Fruit fly (Drosophila melanogaster): ENCODE data around the gene CG11437.

- no peak for TF ChIP-seq D1 (tag; optimal IDR thresholded peaks at IDR 0.05)
- TF ChIP-seq Ets98B (GFP tag; IDR thresholded peaks at IDR 0.05) = no peak
- TF ChIP-seq Pif1B (GFP tag; optimal IDR thresholded peaks at IDR 0.05) = no peak
- no peak for TF ChIP-seq CG34367 (tag; optimal IDR thresholded peaks at IDR 0.05)
- no peak for TF ChIP-seq CG9948 (tag; optimal IDR thresholded peaks at IDR 0.05)
- no peak for TF ChIP-seq CG12605 (GFP tag; IDR thresholded peaks at IDR 0.05)
- TF ChIP-seq CG17806 (tag; optimal IDR thresholded peaks at IDR 0.05) = no peak
- TF ChIP-seq fd96Ca (GFP tag; IDR thresholded peaks at IDR 0.05) = no peak
- TF ChIP-seq Snoo (tag; optimal IDR thresholded peaks at IDR 0.05) = no peak
- TF ChIP-seq CG14655 (GFP tag; optimal IDR thresholded peaks at IDR 0.05) = no peak
- TF ChIP-seq CG8301 (tag; optimal IDR thresholded peaks at IDR 0.05) = no peak
- TF ChIP-seq CG8159 (tag; optimal IDR thresholded peaks at IDR 0.05) = no peak
- TF ChIP-seq CG4496 (GFP tag; IDR thresholded peaks at IDR 0.05) = no peak
- no peak for TF ChIP-seq gl (tag; optimal IDR thresholded peaks at IDR 0.05)
Measured at dm6 chr3L:22424711-22425110, 44.0 kb upstream of the CG11437 start.

Data from whole organism, pupa.